Fruit fly (Drosophila melanogaster) whole organism, embryonic: ENCODE measurements around the gene Hsp70Ba.

Experiments used
- Adf1 ChIP-seq: fragments of 200-800 bp; sonication (Bioruptor generic); IDR thresholded peaks from 2 replicates; pipeline ENCODE4 v1.3.6; 2022; ENCODE audit warnings: missing biosample characterization, missing genetic modification characterization
- CG10209 ChIP-seq: fragments of 200-800 bp; sonication (Bioruptor generic); optimal IDR thresholded peaks from 3 replicates; lab custom pipeline; 2017; ENCODE audit warnings: missing biosample characterization, mild to moderate bottlenecking, missing genetic modification characterization, missing genetic modification reagents
- CG10267 ChIP-seq: fragments of 200-800 bp; sonication (Bioruptor generic); optimal IDR thresholded peaks from 2 replicates; lab custom pipeline; 2018; ENCODE audit warnings: missing biosample characterization, mild to moderate bottlenecking, missing genetic modification characterization, moderate library complexity
- CG10959 ChIP-seq: fragments of 200-800 bp; sonication (Bioruptor generic); IDR thresholded peaks from 2 replicates; pipeline ENCODE4 v1.3.6; 2022; ENCODE audit warnings: missing biosample characterization, missing genetic modification characterization
- CG11723 ChIP-seq: fragments of 200-800 bp; sonication (Bioruptor generic); optimal IDR thresholded peaks from 2 replicates; lab custom pipeline; 2017; ENCODE audit warnings: missing biosample characterization, mild to moderate bottlenecking, missing genetic modification characterization
- CG12219 ChIP-seq: fragments of 200-800 bp; sonication (Bioruptor generic); optimal IDR thresholded peaks from 3 replicates; lab custom pipeline; 2018; ENCODE audit warnings: missing biosample characterization, mild to moderate bottlenecking, missing genetic modification characterization
- CG14050 ChIP-seq: fragments of 200-800 bp; sonication (Bioruptor generic); IDR thresholded peaks from 3 replicates; pipeline ENCODE4 v1.3.6; 2022; ENCODE audit warnings: missing biosample characterization, missing genetic modification characterization
- CG2889 ChIP-seq: fragments of 200-800 bp; sonication (Bioruptor generic); IDR thresholded peaks from 3 replicates; pipeline ENCODE4 v1.3.6; 2022; ENCODE audit warnings: missing biosample characterization, missing genetic modification characterization
- CG31388 ChIP-seq: fragments of 200-800 bp; sonication (Bioruptor generic); optimal IDR thresholded peaks from 2 replicates; lab custom pipeline; 2016; ENCODE audit warnings: missing biosample characterization, missing genetic modification characterization
- CG34422 ChIP-seq: fragments of 200-800 bp; sonication (Bioruptor generic); IDR thresholded peaks from 3 replicates; pipeline ENCODE4 v1.3.6; 2022; ENCODE audit warnings: missing biosample characterization, missing genetic modification characterization
- CG3847 ChIP-seq: fragments of 200-800 bp; sonication (Bioruptor generic); IDR thresholded peaks from 2 replicates; pipeline ENCODE4 v1.3.6; 2022; ENCODE audit warnings: missing biosample characterization, missing genetic modification characterization
- CG4360 ChIP-seq: fragments of 200-800 bp; sonication (Bioruptor generic); IDR thresholded peaks from 2 replicates; pipeline ENCODE4 v1.3.6; 2022; ENCODE audit warnings: missing biosample characterization, missing genetic modification characterization
- CG4854 ChIP-seq: fragments of 200-800 bp; sonication (Bioruptor generic); optimal IDR thresholded peaks from 2 replicates; lab custom pipeline; 2016; ENCODE audit warnings: missing biosample characterization, missing genetic modification characterization, inconsistent platforms
- CG5245 ChIP-seq: fragments of 200-800 bp; sonication (Bioruptor generic); optimal IDR thresholded peaks from 3 replicates; lab custom pipeline; 2016; ENCODE audit warnings: missing biosample characterization, missing genetic modification characterization
- CG7928 ChIP-seq: fragments of 200-800 bp; sonication (Bioruptor generic); optimal IDR thresholded peaks from 2 replicates; lab custom pipeline; 2017; ENCODE audit warnings: missing biosample characterization, mild to moderate bottlenecking, missing genetic modification characterization
- CG8359 ChIP-seq: fragments of 200-800 bp; sonication (Bioruptor generic); optimal IDR thresholded peaks from 2 replicates; lab custom pipeline; 2017; ENCODE audit warnings: missing biosample characterization, mild to moderate bottlenecking, missing genetic modification characterization, borderline replicate concordance
- CHES-1-like ChIP-seq: fragments of 200-800 bp; sonication (Bioruptor generic); optimal IDR thresholded peaks from 2 replicates; lab custom pipeline; 2016; ENCODE audit warnings: missing biosample characterization, missing genetic modification characterization
- Dad ChIP-seq: fragments of 200-800 bp; sonication (Bioruptor generic); optimal IDR thresholded peaks from 3 replicates; lab custom pipeline; 2016; ENCODE audit warnings: missing biosample characterization, missing genetic modification characterization
- Dbx ChIP-seq: fragments of 200-800 bp; sonication (Bioruptor generic); IDR thresholded peaks from 3 replicates; pipeline ENCODE4 v1.3.6; 2022; ENCODE audit warnings: missing biosample characterization, missing genetic modification characterization
- Dll ChIP-seq: fragments of 200-800 bp; sonication (Bioruptor generic); IDR thresholded peaks from 4 replicates; pipeline ENCODE4 v1.3.6; 2022; ENCODE audit warnings: missing biosample characterization, missing genetic modification characterization; ENCODE audit not compliant: partially characterized antibody
- Gug ChIP-seq: fragments of 200-800 bp; sonication (Bioruptor generic); IDR thresholded peaks from 4 replicates; pipeline ENCODE4 v1.3.6; 2022; ENCODE audit warnings: missing biosample characterization, missing genetic modification characterization
- Hr39 ChIP-seq: fragments of >200 bp; optimal IDR thresholded peaks from 2 replicates; lab custom pipeline; 2017
- Lhr ChIP-seq: fragments of 200-800 bp; sonication (Bioruptor generic); optimal IDR thresholded peaks from 3 replicates; lab custom pipeline; 2017; ENCODE audit warnings: mild to moderate bottlenecking, missing biosample characterization, missing genetic modification reagents, missing genetic modification characterization
- Med ChIP-seq: fragments of 200-800 bp; sonication (Bioruptor generic); peaks from one replicate; lab custom pipeline; 2016; ENCODE audit warnings: missing biosample characterization, missing genetic modification characterization, mild to moderate bottlenecking, inconsistent platforms, moderate library complexity
- Mes4 ChIP-seq: fragments of 200-800 bp; sonication (Bioruptor generic); optimal IDR thresholded peaks from 2 replicates; lab custom pipeline; 2016; ENCODE audit warnings: missing biosample characterization, missing genetic modification characterization
- Mrtf ChIP-seq: fragments of 200-800 bp; sonication (Bioruptor generic); IDR thresholded peaks from 3 replicates; pipeline ENCODE4 v1.3.6; 2022; ENCODE audit warnings: missing biosample characterization, missing genetic modification characterization
- Neu2 ChIP-seq: fragments of 200-800 bp; sonication (Bioruptor generic); optimal IDR thresholded peaks from 3 replicates; lab custom pipeline; 2016; ENCODE audit warnings: missing biosample characterization, missing genetic modification characterization, borderline replicate concordance
- Nf-YC ChIP-seq: fragments of 200-800 bp; optimal IDR thresholded peaks from 3 replicates; lab custom pipeline; 2019; ENCODE audit warnings: missing biosample characterization, mild to moderate bottlenecking, missing genetic modification characterization, moderate library complexity
- Pdp1 ChIP-seq, 2 experiments: fragments of 200-800 bp; sonication (Bioruptor generic); optimal IDR thresholded peaks; 3 replicates each; lab custom pipeline; 2016; ENCODE audit warnings: missing biosample characterization in 2 of 2, missing genetic modification characterization in 2 of 2, mild to moderate bottlenecking in 1 of 2, moderate library complexity in 1 of 2
- TFAM ChIP-seq: fragments of 200-800 bp; sonication (Bioruptor generic); optimal IDR thresholded peaks from 2 replicates; lab custom pipeline; 2017; ENCODE audit warnings: missing biosample characterization, missing genetic modification characterization, inconsistent platforms
- Vsx1 ChIP-seq: fragments of 200-800 bp; sonication (Bioruptor generic); optimal IDR thresholded peaks from 2 replicates; lab custom pipeline; 2017; ENCODE audit warnings: missing biosample characterization, mild to moderate bottlenecking, missing genetic modification characterization, missing genetic modification reagents
- bigmax ChIP-seq: fragments of 200-800 bp; sonication (Bioruptor generic); optimal IDR thresholded peaks from 2 replicates; lab custom pipeline; 2018; ENCODE audit warnings: missing biosample characterization, mild to moderate bottlenecking, missing genetic modification characterization
- corto ChIP-seq: fragments of 200-800 bp; sonication (Bioruptor generic); optimal IDR thresholded peaks from 2 replicates; lab custom pipeline; 2016; ENCODE audit warnings: missing biosample characterization, mild to moderate bottlenecking, missing genetic modification characterization, moderate library complexity
- croc ChIP-seq: fragments of 200-800 bp; sonication (Bioruptor generic); conservative IDR thresholded peaks from 3 replicates; pipeline ENCODE4 v1.3.6; 2022; ENCODE audit warnings: missing biosample characterization, missing genetic modification characterization
- crol ChIP-seq: fragments of 200-800 bp; sonication (Bioruptor generic); IDR thresholded peaks from 2 replicates; pipeline ENCODE4 v1.3.6; 2022; ENCODE audit warnings: missing biosample characterization, missing genetic modification characterization
- crp ChIP-seq, 2 experiments: fragments of 200-800 bp; sonication (Bioruptor generic); optimal IDR thresholded peaks; 2 replicates in 1 of 2; 3 replicates in 1 of 2; lab custom pipeline; 2017; ENCODE audit warnings: missing biosample characterization in 2 of 2, missing genetic modification characterization in 2 of 2, mild to moderate bottlenecking in 1 of 2, moderate library complexity in 1 of 2
- cwo ChIP-seq: fragments of 200-800 bp; sonication (Bioruptor generic); optimal IDR thresholded peaks from 3 replicates; lab custom pipeline; 2017; ENCODE audit warnings: missing biosample characterization, missing genetic modification characterization, mild to moderate bottlenecking, moderate library complexity, missing genetic modification reagents
- da ChIP-seq: fragments of 200-800 bp; sonication (Bioruptor generic); optimal IDR thresholded peaks from 2 replicates; lab custom pipeline; 2016; ENCODE audit warnings: missing biosample characterization, missing genetic modification characterization
- dmrt11E ChIP-seq: fragments of 200-800 bp; sonication (Bioruptor generic); optimal IDR thresholded peaks from 3 replicates; lab custom pipeline; 2018; ENCODE audit warnings: missing biosample characterization, mild to moderate bottlenecking, missing genetic modification characterization, moderate library complexity
- ewg ChIP-seq: fragments of 200-800 bp; sonication (Bioruptor generic); optimal IDR thresholded peaks from 3 replicates; lab custom pipeline; 2017; ENCODE audit warnings: mild to moderate bottlenecking, missing biosample characterization, missing genetic modification reagents, missing genetic modification characterization
- fu2 ChIP-seq: fragments of 200-800 bp; sonication (Bioruptor generic); optimal IDR thresholded peaks from 2 replicates; lab custom pipeline; 2016; ENCODE audit warnings: missing biosample characterization, missing genetic modification characterization
- hkb ChIP-seq, 2 experiments: fragments of 200-800 bp in 1 of 2; fragments of >200 bp in 1 of 2; sonication (Bioruptor generic) in 1 of 2; IDR thresholded peaks in 1 of 2; optimal IDR thresholded peaks in 1 of 2; 2 replicates each; pipeline versions ENCODE4 v1.3.6 to Lab custom; 2017 to 2022; ENCODE audit warnings: missing biosample characterization in 1 of 2, missing genetic modification characterization in 1 of 2
- lmd ChIP-seq: fragments of 200-800 bp; sonication (Bioruptor generic); IDR thresholded peaks from 2 replicates; pipeline ENCODE4 v1.3.6; 2022; ENCODE audit warnings: missing biosample characterization, missing genetic modification characterization
- peb ChIP-seq: fragments of 200-800 bp; sonication (Bioruptor generic); IDR thresholded peaks from 2 replicates; pipeline ENCODE4 v1.3.6; 2022; ENCODE audit warnings: missing biosample characterization, missing genetic modification characterization
- pzg ChIP-seq: fragments of 200-800 bp; sonication (Bioruptor generic); optimal IDR thresholded peaks from 3 replicates; lab custom pipeline; 2018; ENCODE audit warnings: missing biosample characterization, mild to moderate bottlenecking, missing genetic modification characterization, moderate library complexity
- slp2 ChIP-seq: fragments of 200-800 bp; sonication (Bioruptor generic); optimal IDR thresholded peaks from 2 replicates; lab custom pipeline; 2016; ENCODE audit warnings: missing biosample characterization, missing genetic modification characterization
- sqz ChIP-seq: fragments of 200-800 bp; sonication (Bioruptor generic); optimal IDR thresholded peaks from 3 replicates; lab custom pipeline; 2018; ENCODE audit warnings: missing biosample characterization, mild to moderate bottlenecking, missing genetic modification characterization
- tna ChIP-seq: fragments of 200-800 bp; sonication (Bioruptor generic); IDR thresholded peaks from 2 replicates; pipeline ENCODE4 v1.3.6; 2022; ENCODE audit warnings: missing biosample characterization, missing genetic modification characterization; ENCODE audit not compliant: partially characterized antibody
- trh ChIP-seq: fragments of 200-800 bp; sonication (Bioruptor generic); optimal IDR thresholded peaks from 2 replicates; lab custom pipeline; 2016; ENCODE audit warnings: missing biosample characterization, missing genetic modification characterization
- unpg ChIP-seq: fragments of 200-800 bp; sonication (Bioruptor generic); optimal IDR thresholded peaks from 3 replicates; lab custom pipeline; 2018; ENCODE audit warnings: missing biosample characterization, mild to moderate bottlenecking, missing genetic modification characterization, moderate library complexity

Gene Hsp70Ba

dm6 chr3R:12456370-12456940 is 11.1 kb downstream of the Hsp70Ba start, which contains the start of gene trus (continued):
- TF ChIP-seq CG34422 (GFP tag; lab: Robert Waterston, UW) (no peak), hkb (optimal IDR thresholded peaks at IDR 0.05; lab: Kevin White, UChicago) (no peak), hkb (GFP tag; IDR thresholded peaks at IDR 0.05; lab: Robert Waterston, UW) (no peak), CG4360 (GFP tag; lab: Robert Waterston, UW) (no peak), lmd (GFP tag; lab: Robert Waterston, UW) (no peak), CG4854 (no peak), Hr39 (lab: Kevin White, UChicago) (no peak), Nf-YC (tag; lab: Kevin White, UChicago) (no peak), cwo (GFP tag; lab: Kevin White, UChicago) (no peak), tna (GFP tag; lab: Robert Waterston, UW) (peak; percentile 82), CG3847 (GFP tag; lab: Robert Waterston, UW) (no peak), ewg (GFP tag; lab: Kevin White, UChicago) (no peak), peb (GFP tag; lab: Robert Waterston, UW) (no peak), Vsx1 (GFP tag; lab: Kevin White, UChicago) (no peak), CG7928 (GFP tag; lab: Kevin White, UChicago) (no peak), Gug (GFP tag; lab: Robert Waterston, UW) (no peak), pzg (GFP tag; lab: Kevin White, UChicago) (peak; percentile 70), TFAM (GFP tag; lab: Kevin White, UChicago) (no peak), CG12219 (GFP tag; lab: Kevin White, UChicago) (no peak), CG11723 (no peak), sqz (GFP tag; lab: Kevin White, UChicago) (no peak), da (no peak), Mrtf (GFP tag; lab: Robert Waterston, UW) (no peak), slp2 (GFP tag; lab: Kevin White, UChicago) (no peak), croc (GFP tag; lab: Robert Waterston, UW) (no peak), CG10267 (tag; lab: Kevin White, UChicago) (no peak), CG2889 (GFP tag; lab: Robert Waterston, UW) (no peak), Dll (GFP tag; lab: Robert Waterston, UW) (peak; percentile 92), Mes4 (GFP tag; lab: Kevin White, UChicago) (no peak), trh (GFP tag; lab: Kevin White, UChicago) (no peak), fu2 (no peak), Dbx (GFP tag; lab: Robert Waterston, UW) (no peak), unpg (GFP tag; lab: Kevin White, UChicago) (no peak), Med (peak; percentile 35), CG10959 (no peak), CHES-1-like (GFP tag; lab: Kevin White, UChicago) (no peak), crol (no peak), CG14050 (GFP tag; lab: Robert Waterston, UW) (no peak), Dad (GFP tag; lab: Kevin White, UChicago) (no peak), Lhr (no peak), CG10209 (no peak), CG5245 (GFP tag; lab: Kevin White, UChicago) (no peak), CG31388 (GFP tag; lab: Kevin White, UChicago) (no peak), Neu2 (GFP tag; lab: Kevin White, UChicago) (no peak), crp (GFP tag; optimal IDR thresholded peaks at IDR 0.05; lab: Kevin White, UChicago) (peak in 1 of 2 experiments; percentile 42), corto (GFP tag; lab: Kevin White, UChicago) (no peak), dmrt11E (tag; lab: Kevin White, UChicago) (no peak), bigmax (GFP tag; lab: Kevin White, UChicago) (no peak), Pdp1 (GFP tag; optimal IDR thresholded peaks at IDR 0.05; lab: Kevin White, UChicago) (no peak), Adf1 (GFP tag; lab: Robert Waterston, UW) (no peak), CG8359 (no peak)
